Worm (Caenorhabditis elegans): ENCODE measurements around the gene dach-1.

DNA sequence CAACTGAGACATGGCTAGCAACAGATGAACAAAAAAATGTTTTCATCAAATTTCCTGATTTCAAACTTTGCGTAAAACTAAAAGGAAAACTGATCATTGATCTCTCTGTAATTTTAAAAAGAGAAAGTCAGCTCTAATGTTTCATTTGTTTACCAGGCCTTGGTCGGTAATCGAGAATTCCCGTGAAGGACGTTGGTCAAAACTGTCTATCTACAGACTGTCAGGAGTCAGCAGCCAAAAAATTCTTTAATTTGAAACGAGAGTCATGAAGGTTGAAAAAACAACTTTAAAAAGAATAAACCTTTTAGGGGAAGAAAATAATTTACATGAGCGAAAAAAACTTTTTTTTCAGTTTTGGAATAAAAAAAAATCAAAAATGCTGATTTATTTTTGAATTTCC is 35.3 kb downstream of the dach-1 start:
- TF ChIP-seq ceh-36 (tag; optimal IDR thresholded peaks at IDR 0.05) (no peak), hnd-1 (tag; optimal IDR thresholded peaks at IDR 0.05) (no peak), sea-1 (GFP tag; conservative IDR thresholded peaks at IDR 0.05) (no peak), ama-1 (optimal IDR thresholded peaks at IDR 0.05) (no peak), hmg-4 (GFP tag; optimal IDR thresholded peaks at IDR 0.05) (no peak), scrt-1 (GFP tag; IDR thresholded peaks at IDR 0.05) (no peak), ceh-13 (GFP tag; optimal IDR thresholded peaks at IDR 0.05) (no peak), hmbx-1 (tag; optimal IDR thresholded peaks at IDR 0.05) (no peak), flt-1 (GFP tag; IDR thresholded peaks at IDR 0.05) (no peak), tbx-11 (GFP tag; IDR thresholded peaks at IDR 0.05) (no peak), aly-1 (tag; optimal IDR thresholded peaks at IDR 0.05) (no peak)
